Worm (Caenorhabditis elegans) whole organism, young adult: Measurements from ENCODE around the gene spp-19.

Experiments used
- B0035.1 ChIP-seq: sonication (generic microtip); optimal IDR thresholded peaks from 2 replicates; lab custom pipeline; 2016; ENCODE audit warnings: missing genetic modification characterization, mild to moderate bottlenecking, missing compliant biosample characterization, missing genotype, missing genetic modification reagents
- C17E4.6 ChIP-seq: fragments of 200-800 bp; sonication (Bioruptor generic); IDR thresholded peaks from 2 replicates; pipeline ENCODE4 v1.3.6; 2022; ENCODE audit warnings: missing genetic modification reagents, missing genetic modification characterization, missing compliant biosample characterization
- F52B5.7 ChIP-seq: sonication (generic microtip); optimal IDR thresholded peaks from 2 replicates; lab custom pipeline; 2016; ENCODE audit warnings: mild to moderate bottlenecking, missing genetic modification characterization, missing compliant biosample characterization
- K12H6.12 ChIP-seq: fragments of 200-800 bp; sonication (Bioruptor generic); optimal IDR thresholded peaks from 2 replicates; lab custom pipeline; 2018; ENCODE audit warnings: mild to moderate bottlenecking, missing genetic modification characterization, missing compliant biosample characterization
- T07F8.4 ChIP-seq: sonication (generic microtip); optimal IDR thresholded peaks from 2 replicates; lab custom pipeline; 2016; ENCODE audit warnings: mild to moderate bottlenecking, missing genetic modification characterization, moderate library complexity, missing compliant biosample characterization
- Y53F4B.3 ChIP-seq: fragments of 200-800 bp; sonication (Bioruptor generic); IDR thresholded peaks from 2 replicates; pipeline ENCODE4 v1.3.6; 2022; ENCODE audit warnings: missing genetic modification reagents, missing genetic modification characterization, missing compliant biosample characterization
- Y67H2A.10 ChIP-seq: fragments of 200-800 bp; sonication (Bioruptor generic); conservative IDR thresholded peaks from 2 replicates; pipeline ENCODE4 v1.3.6; 2022; ENCODE audit warnings: missing genetic modification reagents, missing genetic modification characterization, missing compliant biosample characterization
- Y95B8A.8 ChIP-seq: fragments of 200-800 bp; sonication (Bioruptor generic); IDR thresholded peaks from 2 replicates; pipeline ENCODE4 v1.3.6; 2022; ENCODE audit warnings: missing genetic modification reagents, missing genetic modification characterization, missing compliant biosample characterization
- atf-7 ChIP-seq: sonication (generic microtip); optimal IDR thresholded peaks from 2 replicates; lab custom pipeline; 2017; ENCODE audit warnings: mild to moderate bottlenecking, missing genetic modification characterization, missing compliant biosample characterization
- ccch-3 ChIP-seq: fragments of 200-800 bp; sonication (Bioruptor generic); optimal IDR thresholded peaks from 2 replicates; lab custom pipeline; 2018; ENCODE audit warnings: mild to moderate bottlenecking, missing genetic modification characterization, missing compliant biosample characterization
- cebp-1 ChIP-seq, 2 experiments: fragments of 200-800 bp in 1 of 2; sonication (Bioruptor generic) in 1 of 2; sonication (generic microtip) in 1 of 2; IDR thresholded peaks in 1 of 2; optimal IDR thresholded peaks in 1 of 2; 2 replicates each; pipeline versions ENCODE4 v1.3.6 to Lab custom; 2017 to 2022; ENCODE audit warnings: missing compliant biosample characterization in 2 of 2, missing genetic modification characterization in 2 of 2, mild to moderate bottlenecking in 1 of 2, missing genetic modification reagents in 1 of 2, moderate library complexity in 1 of 2
- ceh-58 ChIP-seq: fragments of 200-800 bp; sonication (Bioruptor generic); IDR thresholded peaks from 2 replicates; pipeline ENCODE4 v1.3.6; 2022; ENCODE audit warnings: missing genetic modification characterization, missing compliant biosample characterization
- ceh-91 ChIP-seq: fragments of 200-800 bp; sonication (Bioruptor generic); IDR thresholded peaks from 2 replicates; pipeline ENCODE4 v1.3.6; 2022; ENCODE audit warnings: missing genetic modification reagents, missing genetic modification characterization, missing compliant biosample characterization
- die-1 ChIP-seq: sonication (generic microtip); optimal IDR thresholded peaks from 2 replicates; lab custom pipeline; 2016; ENCODE audit warnings: missing genotype, mild to moderate bottlenecking, missing genetic modification characterization, missing compliant biosample characterization
- dox-1 ChIP-seq: fragments of 200-800 bp; sonication (Bioruptor generic); IDR thresholded peaks from 2 replicates; pipeline ENCODE4 v1.3.6; 2022; ENCODE audit warnings: missing genetic modification reagents, missing genetic modification characterization, missing compliant biosample characterization
- dpl-1 ChIP-seq: fragments of 150-350 bp; optimal IDR thresholded peaks from 2 replicates; lab custom pipeline; 2014; ENCODE audit warnings: missing biosample characterization, missing genetic modification reagents, missing genetic modification characterization
- efl-1 ChIP-seq: fragments of 150-350 bp; optimal IDR thresholded peaks from 2 replicates; lab custom pipeline; 2014; ENCODE audit warnings: missing biosample characterization, missing genetic modification reagents, missing genetic modification characterization
- egl-18 ChIP-seq: fragments of 200-800 bp; sonication (Bioruptor generic); IDR thresholded peaks from 2 replicates; pipeline ENCODE4 v1.3.6; 2022; ENCODE audit warnings: missing genetic modification reagents, missing genetic modification characterization, missing compliant biosample characterization
- ets-4 ChIP-seq: fragments of 200-800 bp; sonication (Bioruptor generic); optimal IDR thresholded peaks from 2 replicates; lab custom pipeline; 2018; ENCODE audit warnings: mild to moderate bottlenecking, missing genetic modification characterization, missing compliant biosample characterization
- him-1 ChIP-seq: sonication (generic microtip); optimal IDR thresholded peaks from 2 replicates; lab custom pipeline; 2016; ENCODE audit warnings: missing genotype, missing genetic modification reagents, missing genetic modification characterization, missing compliant biosample characterization
- hlh-12 ChIP-seq: sonication (generic microtip); optimal IDR thresholded peaks from 2 replicates; lab custom pipeline; 2016; ENCODE audit warnings: missing genetic modification characterization, missing compliant biosample characterization
- let-607 ChIP-seq, 2 experiments: fragments of 200-800 bp in 1 of 2; sonication (Bioruptor generic) in 1 of 2; sonication (generic microtip) in 1 of 2; optimal IDR thresholded peaks; 2 replicates each; lab custom pipeline; 2016 to 2018; ENCODE audit warnings: mild to moderate bottlenecking in 2 of 2, missing compliant biosample characterization in 2 of 2, missing genetic modification characterization in 2 of 2, moderate library complexity in 2 of 2, missing genotype in 1 of 2
- lin-40 ChIP-seq: sonication (generic microtip); optimal IDR thresholded peaks from 2 replicates; lab custom pipeline; 2016; ENCODE audit warnings: missing genetic modification characterization, mild to moderate bottlenecking, missing compliant biosample characterization, missing genotype, missing genetic modification reagents
- madf-3 ChIP-seq: fragments of 200-800 bp; sonication (Bioruptor generic); IDR thresholded peaks from 2 replicates; pipeline ENCODE4 v1.3.6; 2022; ENCODE audit warnings: missing genetic modification reagents, missing genetic modification characterization, missing compliant biosample characterization
- mel-28 ChIP-seq: sonication (generic microtip); optimal IDR thresholded peaks from 2 replicates; lab custom pipeline; 2016; ENCODE audit warnings: borderline replicate concordance, mild to moderate bottlenecking, missing genetic modification characterization, missing compliant biosample characterization
- nfya-1 ChIP-seq: sonication (generic microtip); optimal IDR thresholded peaks from 2 replicates; lab custom pipeline; 2017; ENCODE audit warnings: antibody characterized with exemption, missing compliant biosample characterization, missing genetic modification characterization, borderline replicate concordance; ENCODE audit not compliant: insufficient read depth
- nfya-2 ChIP-seq: fragments of 200-800 bp; sonication (Bioruptor generic); IDR thresholded peaks from 2 replicates; pipeline ENCODE4 v1.3.6; 2022; ENCODE audit warnings: missing genetic modification reagents, missing genetic modification characterization, missing compliant biosample characterization
- nfyb-1 ChIP-seq: fragments of 200-800 bp; sonication (Bioruptor generic); IDR thresholded peaks from 2 replicates; pipeline ENCODE4 v1.3.6; 2022; ENCODE audit warnings: missing genetic modification reagents, missing genetic modification characterization, missing compliant biosample characterization
- nhr-120 ChIP-seq: fragments of 200-800 bp; sonication (Bioruptor generic); IDR thresholded peaks from 2 replicates; pipeline ENCODE4 v1.3.6; 2022; ENCODE audit warnings: missing genetic modification characterization, missing compliant biosample characterization
- repo-1 ChIP-seq: sonication (generic microtip); optimal IDR thresholded peaks from 2 replicates; lab custom pipeline; 2017; ENCODE audit warnings: mild to moderate bottlenecking, missing genetic modification characterization, missing compliant biosample characterization
- rpc-1 ChIP-seq, 2 experiments: fragments of 150-350 bp in 1 of 2; sonication (generic microtip) in 1 of 2; optimal IDR thresholded peaks; 2 replicates each; lab custom pipeline; 2014 to 2018; ENCODE audit warnings: missing biosample characterization in 1 of 2, missing genetic modification characterization in 1 of 2, missing genetic modification reagents in 1 of 2, missing genotype in 1 of 2
- snpc-1.3 ChIP-seq: sonication (generic microtip); optimal IDR thresholded peaks from 2 replicates; lab custom pipeline; 2017; ENCODE audit warnings: missing genetic modification characterization, mild to moderate bottlenecking, missing compliant biosample characterization, antibody characterized with exemption, moderate library complexity, missing genotype, missing genetic modification reagents; ENCODE audit not compliant: insufficient read depth
- snpc-3.4 ChIP-seq: sonication (generic microtip); optimal IDR thresholded peaks from 2 replicates; lab custom pipeline; 2017; ENCODE audit warnings: missing genetic modification characterization, mild to moderate bottlenecking, missing compliant biosample characterization, antibody characterized with exemption, moderate library complexity, missing genotype, missing genetic modification reagents
- snpc-4 ChIP-seq, 5 experiments: fragments of 150-350 bp in 1 of 5; sonication (generic microtip) in 4 of 5; optimal IDR thresholded peaks; 2 replicates each; lab custom pipeline; 2014 to 2018; ENCODE audit warnings: missing genetic modification characterization in 5 of 5, missing biosample characterization in 3 of 5, antibody characterized with exemption in 2 of 5, mild to moderate bottlenecking in 2 of 5, missing compliant biosample characterization in 2 of 5, missing genotype in 2 of 5, moderate library complexity in 2 of 5, missing genetic modification reagents in 1 of 5
- sptf-2 ChIP-seq: fragments of 200-800 bp; sonication (Bioruptor generic); optimal IDR thresholded peaks from 2 replicates; lab custom pipeline; 2018; ENCODE audit warnings: mild to moderate bottlenecking, missing genetic modification characterization, missing compliant biosample characterization
- tlf-1 ChIP-seq: fragments of 200-800 bp; sonication (Bioruptor generic); optimal IDR thresholded peaks from 2 replicates; lab custom pipeline; 2018; ENCODE audit warnings: mild to moderate bottlenecking, missing genetic modification characterization, missing compliant biosample characterization
- unc-130 ChIP-seq: sonication (generic microtip); optimal IDR thresholded peaks from 2 replicates; lab custom pipeline; 2016; ENCODE audit warnings: missing genetic modification reagents, missing genetic modification characterization, missing compliant biosample characterization
- unc-62 ChIP-seq: fragments of 150-350 bp; optimal IDR thresholded peaks from 2 replicates; lab custom pipeline; 2014; ENCODE audit warnings: missing biosample characterization, missing genetic modification reagents, missing genetic modification characterization
- zfh-2 ChIP-seq: fragments of 200-800 bp; sonication (Bioruptor generic); conservative IDR thresholded peaks from 2 replicates; pipeline ENCODE4 v1.3.6; 2022; ENCODE audit warnings: missing genetic modification reagents, missing genetic modification characterization, missing compliant biosample characterization
- ztf-18 ChIP-seq: sonication (generic microtip); optimal IDR thresholded peaks from 2 replicates; lab custom pipeline; 2016; ENCODE audit warnings: missing genotype, mild to moderate bottlenecking, missing genetic modification characterization, missing compliant biosample characterization

spp-19 gene

ce11 chrV:6559585-6559984 is 1.9 kb downstream of the spp-19 start (continued):
- TF ChIP-seq mel-28 (tag; lab: Kevin White, UChicago) (no peak), efl-1 (GFP tag; lab: Kevin White, UChicago) (no peak), cebp-1 (GFP tag; IDR thresholded peaks at IDR 0.05; lab: Robert Waterston, UW) (0 out of 2 replicates have a peak, but pooled peaks have one; percentile 45), cebp-1 (tag; optimal IDR thresholded peaks at IDR 0.05; lab: Kevin White, UChicago) (no peak), unc-62 (no peak), egl-18 (no peak), nfya-2 (no peak), nhr-120 (GFP tag; lab: Robert Waterston, UW) (no peak), K12H6.12 (tag; lab: Kevin White, UChicago) (no peak), ceh-58 (GFP tag; lab: Robert Waterston, UW) (no peak), atf-7 (peak; percentile 9), unc-130 (GFP tag; lab: Kevin White, UChicago) (peak; percentile 22), rpc-1 (optimal IDR thresholded peaks at IDR 0.05; lab: Kevin White, UChicago) (peak; percentile 86), rpc-1 (tag; optimal IDR thresholded peaks at IDR 0.05; lab: Kevin White, UChicago) (peak; percentile 92), ztf-18 (tag; lab: Kevin White, UChicago) (peak; percentile 67), snpc-1.3 (tag; lab: Kevin White, UChicago) (peak; percentile 73), repo-1 (tag; lab: Kevin White, UChicago) (no peak), lin-40 (tag; lab: Kevin White, UChicago) (no peak), sptf-2 (GFP tag; lab: Kevin White, UChicago) (peak; percentile 90), nfyb-1 (GFP tag; lab: Robert Waterston, UW) (no peak), snpc-4 (GFP tag; optimal IDR thresholded peaks at IDR 0.05; lab: Kevin White, UChicago) (no peak), snpc-4 (tag; optimal IDR thresholded peaks at IDR 0.05; lab: Kevin White, UChicago) (no peak), B0035.1 (tag; lab: Kevin White, UChicago) (peak; percentile 31), madf-3 (GFP tag; lab: Robert Waterston, UW) (no peak), hlh-12 (no peak), let-607 (tag; optimal IDR thresholded peaks at IDR 0.05; lab: Kevin White, UChicago) (peak; percentile 10 to 16), Y53F4B.3 (GFP tag; lab: Robert Waterston, UW) (no peak), dox-1 (GFP tag; lab: Robert Waterston, UW) (no peak), snpc-3.4 (tag; lab: Kevin White, UChicago) (peak; percentile 40), ceh-91 (GFP tag; lab: Robert Waterston, UW) (no peak)

- no peak for TF ChIP-seq die-1 (tag; lab: Kevin White, UChicago)
- no peak for TF ChIP-seq F52B5.7 (tag; lab: Kevin White, UChicago)
- TF ChIP-seq ccch-3 = no peak
- no peak for TF ChIP-seq sptf-2 (GFP tag; lab: Kevin White, UChicago)
- TF ChIP-seq tlf-1 = no peak
- TF ChIP-seq dpl-1 = no peak
- TF ChIP-seq nfya-2 = no peak
- TF ChIP-seq Y95B8A.8 (GFP tag; lab: Robert Waterston, UW) = no peak
- TF ChIP-seq him-1 = no peak
- no peak for TF ChIP-seq Y67H2A.10
- TF ChIP-seq nhr-120 (GFP tag; lab: Robert Waterston, UW) = no peak
- TF ChIP-seq ets-4 (GFP tag; lab: Kevin White, UChicago) = no peak
- TF ChIP-seq nfya-1 (tag; lab: Kevin White, UChicago) = no peak
- no peak for TF ChIP-seq C17E4.6 (GFP tag; lab: Robert Waterston, UW)
- TF ChIP-seq zfh-2 = no peak
- TF ChIP-seq T07F8.4 (tag; lab: Kevin White, UChicago) = no peak
Measured at ce11 chrV:6559105-6559504, 2.4 kb downstream of the spp-19 start, which contains the start of gene spp-26. Gene spp-26, minus strand, starts transcription at chrV:6559205.
